Worm (Caenorhabditis elegans) whole organism, L4 larva: ENCODE measurements around the gene smvt-1.

ENCODE experiments used
- F49E8.2 ChIP-seq: sonication (generic microtip); optimal IDR thresholded peaks from 2 replicates; lab custom pipeline; 2016; ENCODE audit warnings: missing compliant biosample characterization, mild to moderate bottlenecking, missing genetic modification characterization, borderline replicate concordance
- T26A8.4 ChIP-seq: fragments of 200-800 bp; sonication (Bioruptor generic); IDR thresholded peaks from 2 replicates; pipeline ENCODE4 v1.3.6; 2022; ENCODE audit warnings: missing genetic modification characterization, missing compliant biosample characterization
- Y105C5A.15 ChIP-seq: fragments of 200-800 bp; sonication (Bioruptor generic); IDR thresholded peaks from 2 replicates; pipeline ENCODE4 v1.3.6; 2022; ENCODE audit warnings: missing genetic modification characterization, missing compliant biosample characterization
- Y75B8A.6 ChIP-seq: fragments of 200-800 bp; sonication (Bioruptor generic); IDR thresholded peaks from 2 replicates; pipeline ENCODE4 v1.3.6; 2022; ENCODE audit warnings: missing genetic modification reagents, missing genetic modification characterization, missing compliant biosample characterization
- ZK337.2 ChIP-seq: fragments of 200-800 bp; sonication (Bioruptor generic); IDR thresholded peaks from 2 replicates; pipeline ENCODE4 v1.3.6; 2022; ENCODE audit warnings: missing genetic modification reagents, missing genetic modification characterization, missing compliant biosample characterization
- ZK546.5 ChIP-seq, 2 experiments: sonication (generic microtip); optimal IDR thresholded peaks; 2 replicates each; lab custom pipeline; 2017; ENCODE audit warnings: missing biosample characterization in 2 of 2, missing genetic modification characterization in 2 of 2
- aly-2 ChIP-seq: sonication (generic microtip); optimal IDR thresholded peaks from 2 replicates; lab custom pipeline; 2018; ENCODE audit warnings: missing biosample characterization, missing genetic modification characterization
- ama-1 ChIP-seq: fragments of 150-350 bp; optimal IDR thresholded peaks from 2 replicates; lab custom pipeline; 2014; ENCODE audit warnings: inconsistent platforms, mixed read lengths
- arid-1 ChIP-seq: fragments of 200-800 bp; sonication (Bioruptor generic); conservative IDR thresholded peaks from 2 replicates; pipeline ENCODE4 v1.3.6; 2022; ENCODE audit warnings: missing genetic modification reagents, missing genetic modification characterization, missing compliant biosample characterization
- ceh-20 ChIP-seq: fragments of 200-800 bp; sonication (Bioruptor generic); IDR thresholded peaks from 2 replicates; pipeline ENCODE4 v1.3.6; 2022; ENCODE audit warnings: missing genetic modification reagents, missing genetic modification characterization, missing compliant biosample characterization
- ceh-82 ChIP-seq: sonication (generic microtip); optimal IDR thresholded peaks from 2 replicates; lab custom pipeline; 2017; ENCODE audit warnings: missing biosample characterization, missing genetic modification characterization
- cey-2 ChIP-seq: sonication (generic microtip); optimal IDR thresholded peaks from 3 replicates; lab custom pipeline; 2017; ENCODE audit warnings: missing genetic modification characterization, mild to moderate bottlenecking, missing compliant biosample characterization, antibody characterized with exemption, borderline replicate concordance; ENCODE audit not compliant: insufficient read depth
- ctbp-1 ChIP-seq: fragments of 200-800 bp; sonication (Bioruptor generic); IDR thresholded peaks from 2 replicates; pipeline ENCODE4 v1.3.6; 2022; ENCODE audit warnings: missing genetic modification reagents, missing genetic modification characterization, missing compliant biosample characterization
- daf-12 ChIP-seq: fragments of 150-350 bp; optimal IDR thresholded peaks from 2 replicates; lab custom pipeline; 2014; ENCODE audit warnings: missing biosample characterization, missing genetic modification reagents, missing genetic modification characterization
- daf-16 ChIP-seq, 3 experiments: sonication (generic microtip); optimal IDR thresholded peaks; 2 replicates each; lab custom pipeline; 2016 to 2017; ENCODE audit warnings: missing genetic modification characterization in 3 of 3, missing genetic modification reagents in 3 of 3, mild to moderate bottlenecking in 2 of 3, missing compliant biosample characterization in 2 of 3, missing biosample characterization in 1 of 3, moderate library complexity in 1 of 3
- daf-8 ChIP-seq: fragments of 200-800 bp; sonication (Bioruptor generic); IDR thresholded peaks from 2 replicates; pipeline ENCODE4 v1.3.6; 2022; ENCODE audit warnings: missing genetic modification characterization, missing compliant biosample characterization
- dmd-6 ChIP-seq: fragments of 200-800 bp; sonication (Bioruptor generic); IDR thresholded peaks from 2 replicates; pipeline ENCODE4 v1.3.6; 2022; ENCODE audit warnings: missing genetic modification reagents, missing genetic modification characterization, missing compliant biosample characterization
- dpl-1 ChIP-seq: fragments of 150-350 bp; optimal IDR thresholded peaks from 2 replicates; lab custom pipeline; 2014; ENCODE audit warnings: missing biosample characterization, missing genetic modification reagents, missing genetic modification characterization
- dve-1 ChIP-seq: sonication (generic microtip); optimal IDR thresholded peaks from 2 replicates; lab custom pipeline; 2017; ENCODE audit warnings: antibody characterized with exemption, mild to moderate bottlenecking, missing genetic modification characterization, missing compliant biosample characterization; ENCODE audit not compliant: insufficient read depth
- fkh-10 ChIP-seq: fragments of 150-350 bp; optimal IDR thresholded peaks from 2 replicates; lab custom pipeline; 2014; ENCODE audit warnings: missing biosample characterization, missing genetic modification reagents, missing genetic modification characterization
- hlh-11 ChIP-seq: fragments of 200-800 bp; sonication (Bioruptor generic); optimal IDR thresholded peaks from 2 replicates; lab custom pipeline; 2018; ENCODE audit warnings: mild to moderate bottlenecking, missing genetic modification characterization, missing compliant biosample characterization
- hmg-1.1 ChIP-seq: fragments of 200-800 bp; sonication (Bioruptor generic); IDR thresholded peaks from 2 replicates; pipeline ENCODE4 v1.3.6; 2022; ENCODE audit warnings: missing genetic modification reagents, missing genetic modification characterization, missing compliant biosample characterization
- lim-7 ChIP-seq: fragments of 200-800 bp; sonication (Bioruptor generic); IDR thresholded peaks from 2 replicates; pipeline ENCODE4 v1.3.6; 2022; ENCODE audit warnings: missing genetic modification characterization, missing compliant biosample characterization
- lin-38 ChIP-seq: fragments of 200-800 bp; sonication (Bioruptor generic); IDR thresholded peaks from 2 replicates; pipeline ENCODE4 v1.3.6; 2022; ENCODE audit warnings: missing genetic modification reagents, missing genetic modification characterization, missing compliant biosample characterization
- lin-39 ChIP-seq: fragments of 150-350 bp; optimal IDR thresholded peaks from 2 replicates; lab custom pipeline; 2014; ENCODE audit warnings: missing biosample characterization, missing genetic modification reagents, missing genetic modification characterization
- lir-3 ChIP-seq: sonication (generic microtip); optimal IDR thresholded peaks from 2 replicates; lab custom pipeline; 2016; ENCODE audit warnings: mild to moderate bottlenecking, missing genetic modification characterization, missing compliant biosample characterization
- madf-5 ChIP-seq, 2 experiments: fragments of 200-800 bp; sonication (Bioruptor generic); IDR thresholded peaks; 2 replicates each; pipeline ENCODE4 v1.3.6; 2022; ENCODE audit warnings: missing compliant biosample characterization in 2 of 2, missing genetic modification characterization in 2 of 2
- madf-9 ChIP-seq: fragments of 200-800 bp; sonication (Bioruptor generic); conservative IDR thresholded peaks from 2 replicates; pipeline ENCODE4 v1.3.6; 2022; ENCODE audit warnings: missing genetic modification reagents, missing genetic modification characterization, missing compliant biosample characterization
- mdl-1 ChIP-seq, 2 experiments: fragments of 150-350 bp in 1 of 2; sonication (generic microtip) in 1 of 2; optimal IDR thresholded peaks; 2 replicates each; lab custom pipeline; 2014 to 2017; ENCODE audit warnings: missing biosample characterization in 2 of 2, missing genetic modification characterization in 2 of 2
- mep-1 ChIP-seq: fragments of 150-350 bp; sonication (generic microtip); optimal IDR thresholded peaks from 3 replicates; lab custom pipeline; 2014; ENCODE audit warnings: missing biosample characterization, missing genetic modification characterization
- nhr-41 ChIP-seq: fragments of 200-800 bp; sonication (Bioruptor generic); IDR thresholded peaks from 2 replicates; pipeline ENCODE4 v1.3.6; 2022; ENCODE audit warnings: missing genetic modification reagents, missing genetic modification characterization, missing compliant biosample characterization
- nhr-42 ChIP-seq: fragments of 200-800 bp; sonication (Bioruptor generic); IDR thresholded peaks from 2 replicates; pipeline ENCODE4 v1.3.6; 2022; ENCODE audit warnings: missing genetic modification characterization, missing compliant biosample characterization
- nhr-48 ChIP-seq: sonication (generic microtip); optimal IDR thresholded peaks from 2 replicates; lab custom pipeline; 2016; ENCODE audit warnings: mild to moderate bottlenecking, missing genetic modification characterization, missing compliant biosample characterization
- nhr-6 ChIP-seq: fragments of 150-350 bp; optimal IDR thresholded peaks from 2 replicates; lab custom pipeline; 2014; ENCODE audit warnings: missing biosample characterization, missing genetic modification characterization
- nhr-76 ChIP-seq: fragments of 150-350 bp; optimal IDR thresholded peaks from 2 replicates; lab custom pipeline; 2014; ENCODE audit warnings: missing biosample characterization, missing genetic modification characterization
- nhr-77 ChIP-seq: fragments of 150-350 bp; optimal IDR thresholded peaks from 2 replicates; lab custom pipeline; 2014; ENCODE audit warnings: missing biosample characterization, missing genetic modification characterization
- pha-4 ChIP-seq, 2 experiments: fragments of 150-350 bp in 1 of 2; fragments of 200-800 bp in 1 of 2; sonication (Bioruptor generic) in 1 of 2; IDR thresholded peaks in 1 of 2; optimal IDR thresholded peaks in 1 of 2; 2 replicates each; pipeline versions ENCODE4 v1.3.6 to Lab custom; 2014 to 2022; ENCODE audit warnings: missing genetic modification characterization in 2 of 2, missing genetic modification reagents in 2 of 2, missing biosample characterization in 1 of 2, missing compliant biosample characterization in 1 of 2
- pqm-1 ChIP-seq: sonication (generic microtip); optimal IDR thresholded peaks from 2 replicates; lab custom pipeline; 2017; ENCODE audit warnings: missing biosample characterization, missing genetic modification characterization
- saeg-2 ChIP-seq: fragments of 200-800 bp; sonication (Bioruptor generic); IDR thresholded peaks from 2 replicates; pipeline ENCODE4 v1.3.6; 2022; ENCODE audit warnings: missing genetic modification reagents, missing genetic modification characterization, missing compliant biosample characterization
- sdz-12 ChIP-seq: fragments of 200-800 bp; sonication (Bioruptor generic); optimal IDR thresholded peaks from 2 replicates; lab custom pipeline; 2018; ENCODE audit warnings: mild to moderate bottlenecking, missing genetic modification characterization, missing compliant biosample characterization
- set-16 ChIP-seq: fragments of 200-800 bp; sonication (Bioruptor generic); IDR thresholded peaks from 2 replicates; pipeline ENCODE4 v1.3.6; 2022; ENCODE audit warnings: missing genetic modification reagents, missing genetic modification characterization, missing compliant biosample characterization
- skn-1 ChIP-seq: fragments of 150-350 bp; optimal IDR thresholded peaks from 2 replicates; lab custom pipeline; 2014; ENCODE audit warnings: missing biosample characterization, missing genetic modification characterization
- snpc-1.2 ChIP-seq: fragments of 200-800 bp; sonication (Bioruptor generic); IDR thresholded peaks from 2 replicates; pipeline ENCODE4 v1.3.6; 2022; ENCODE audit warnings: missing genetic modification reagents, missing genetic modification characterization, missing compliant biosample characterization
- snpc-4 ChIP-seq: fragments of 150-350 bp; optimal IDR thresholded peaks from 2 replicates; lab custom pipeline; 2014; ENCODE audit warnings: missing biosample characterization, missing genetic modification characterization
- tag-97 ChIP-seq: fragments of 200-800 bp; sonication (Bioruptor generic); IDR thresholded peaks from 2 replicates; pipeline ENCODE4 v1.3.6; 2022; ENCODE audit warnings: missing genetic modification characterization, missing compliant biosample characterization
- tra-1 ChIP-seq: fragments of 200-800 bp; sonication (Bioruptor generic); IDR thresholded peaks from 2 replicates; pipeline ENCODE4 v1.3.6; 2022; ENCODE audit warnings: missing genetic modification reagents, missing genetic modification characterization, missing compliant biosample characterization
- unc-62 ChIP-seq, 3 experiments: fragments of 150-350 bp in 1 of 3; sonication (generic microtip); optimal IDR thresholded peaks in 2 of 3; peaks in 1 of 3; 1 replicate in 1 of 3; 2 replicates in 2 of 3; lab custom pipeline; 2014 to 2017; ENCODE audit warnings: missing biosample characterization in 3 of 3, missing genetic modification characterization in 3 of 3, missing genetic modification reagents in 3 of 3, missing genotype in 1 of 3
- vab-7 ChIP-seq: fragments of 200-800 bp; sonication (Bioruptor generic); IDR thresholded peaks from 2 replicates; pipeline ENCODE4 v1.3.6; 2022; ENCODE audit warnings: missing genetic modification reagents, missing genetic modification characterization, missing compliant biosample characterization
- zfp-2 ChIP-seq: sonication (generic microtip); optimal IDR thresholded peaks from 2 replicates; lab custom pipeline; 2016; ENCODE audit warnings: mild to moderate bottlenecking, missing genetic modification characterization, missing compliant biosample characterization
- zfp-3 ChIP-seq: fragments of 200-800 bp; sonication (Bioruptor generic); conservative IDR thresholded peaks from 2 replicates; pipeline ENCODE4 v1.3.6; 2022; ENCODE audit warnings: missing genetic modification reagents, missing genetic modification characterization, missing compliant biosample characterization

smvt-1 gene

DNA sequence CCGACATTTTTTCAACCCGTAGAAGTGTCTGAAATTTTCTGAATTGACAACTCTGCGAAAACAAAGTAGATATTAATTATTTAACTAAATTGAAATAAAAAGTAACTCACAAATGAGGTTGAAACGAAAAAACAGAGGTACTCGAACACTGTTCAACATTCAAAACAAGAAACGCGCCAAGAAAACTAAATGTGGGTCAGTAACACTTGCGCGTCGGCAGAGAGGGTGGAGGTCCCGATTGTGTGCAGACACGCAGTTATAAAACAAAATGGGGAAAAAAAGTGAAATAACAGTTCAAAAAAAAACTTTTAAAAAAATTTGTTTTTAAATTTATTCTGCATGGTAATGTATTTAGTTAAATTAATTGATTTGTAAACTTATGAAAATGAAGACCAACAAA is 10.6 kb upstream of the smvt-1 start (continued):
- no peak for TF ChIP-seq arid-1 (GFP tag; lab: Robert Waterston, UW)
- TF ChIP-seq nhr-42 (GFP tag; lab: Robert Waterston, UW): no peak
- no peak for TF ChIP-seq lim-7
- TF ChIP-seq daf-12 (tag; lab: Kevin White, UChicago): no peak
- TF ChIP-seq unc-62 (GFP tag; optimal IDR thresholded peaks at IDR 0.05 in 1 of 2; lab: Kevin White, UChicago): peak in 1 of 2 experiments; percentile 33
- no peak for TF ChIP-seq unc-62 (tag; optimal IDR thresholded peaks at IDR 0.05; lab: Kevin White, UChicago)
- no peak for TF ChIP-seq zfp-3 (GFP tag; lab: Robert Waterston, UW)
- TF ChIP-seq pha-4 (GFP tag; IDR thresholded peaks at IDR 0.05; lab: Robert Waterston, UW): 0 out of 2 replicates have a peak, but pooled peaks have one; percentile 24
- no peak for TF ChIP-seq pha-4 (tag; optimal IDR thresholded peaks at IDR 0.05; lab: Kevin White, UChicago)
- no peak for TF ChIP-seq ctbp-1 (GFP tag; lab: Robert Waterston, UW)
- no peak; the same call in 1 of the 2 replicates for TF ChIP-seq lin-38
- TF ChIP-seq daf-16 (GFP tag; optimal IDR thresholded peaks at IDR 0.05; lab: Kevin White, UChicago): no peak
- TF ChIP-seq daf-16 (tag; optimal IDR thresholded peaks at IDR 0.05; lab: Kevin White, UChicago): peak; percentile 20
- TF ChIP-seq dpl-1 (GFP tag; lab: Kevin White, UChicago): peak; percentile 57
- no peak for TF ChIP-seq daf-8 (GFP tag; lab: Robert Waterston, UW)
- TF ChIP-seq nhr-6: no peak
- TF ChIP-seq aly-2 (tag; lab: Kevin White, UChicago): no peak
- TF ChIP-seq dmd-6 (GFP tag; lab: Robert Waterston, UW): no peak
- peak; percentile 50 for TF ChIP-seq hlh-11
- no peak for TF ChIP-seq T26A8.4 (GFP tag; lab: Robert Waterston, UW)
- TF ChIP-seq dve-1 (tag; lab: Kevin White, UChicago): peak; percentile 36
- TF ChIP-seq lir-3 (tag; lab: Kevin White, UChicago): no peak
- peak; percentile 41 for TF ChIP-seq nhr-77
- no peak for TF ChIP-seq mdl-1 (tag; optimal IDR thresholded peaks at IDR 0.05; lab: Kevin White, UChicago)
- no peak for TF ChIP-seq madf-9 (GFP tag; lab: Robert Waterston, UW)
- no peak for TF ChIP-seq set-16 (GFP tag; lab: Robert Waterston, UW)
- TF ChIP-seq nhr-76 (tag; lab: Kevin White, UChicago): no peak
- TF ChIP-seq Y75B8A.6 (GFP tag; lab: Robert Waterston, UW): no peak
- no peak for TF ChIP-seq madf-5 (GFP tag; IDR thresholded peaks at IDR 0.05; lab: Robert Waterston, UW)
- no peak for TF ChIP-seq ceh-82 (tag; lab: Kevin White, UChicago)
- TF ChIP-seq ZK337.2 (GFP tag; lab: Robert Waterston, UW): no peak
- TF ChIP-seq Y105C5A.15: no peak
- no peak for TF ChIP-seq zfp-2 (tag; lab: Kevin White, UChicago)
- TF ChIP-seq hmg-1.1: peak; percentile 35; the same call in 1 of the 2 replicates
- TF ChIP-seq tra-1 (GFP tag; lab: Robert Waterston, UW): no peak
- no peak for TF ChIP-seq ceh-20 (GFP tag; lab: Robert Waterston, UW)
- TF ChIP-seq pqm-1 (tag; lab: Kevin White, UChicago): no peak
- no peak for TF ChIP-seq sdz-12 (GFP tag; lab: Kevin White, UChicago)
- TF ChIP-seq F49E8.2: no peak
- TF ChIP-seq fkh-10 (GFP tag; lab: Kevin White, UChicago): no peak
- TF ChIP-seq cey-2: no peak
- TF ChIP-seq nhr-41 (GFP tag; lab: Robert Waterston, UW): no peak
- TF ChIP-seq snpc-4 (tag; lab: Kevin White, UChicago): no peak
- TF ChIP-seq tag-97 (GFP tag; lab: Robert Waterston, UW): no peak
- no peak for TF ChIP-seq snpc-1.2 (GFP tag; lab: Robert Waterston, UW)
- no peak for TF ChIP-seq ZK546.5 (tag; optimal IDR thresholded peaks at IDR 0.05; lab: Kevin White, UChicago)
- TF ChIP-seq mep-1 (tag; lab: Kevin White, UChicago): peak; percentile 80
- TF ChIP-seq nhr-48 (tag; lab: Kevin White, UChicago): no peak
- no peak for TF ChIP-seq lin-39 (tag; lab: Kevin White, UChicago)
- TF ChIP-seq skn-1: no peak
- TF ChIP-seq saeg-2: no peak
- TF ChIP-seq ama-1: no peak
- TF ChIP-seq vab-7: no peak; the same call in 1 of the 2 replicates
